Fruit fly (Drosophila melanogaster) whole organism, embryonic: ENCODE results near the gene DIP-alpha.

ENCODE experiments used
- Ada2b ChIP-seq: fragments of 200-800 bp; sonication (Bioruptor generic); IDR thresholded peaks from 2 replicates; pipeline ENCODE4 v1.3.6; 2022; ENCODE audit warnings: missing biosample characterization, missing genetic modification characterization
- Asciz ChIP-seq: fragments of 200-800 bp; sonication (Bioruptor generic); optimal IDR thresholded peaks from 2 replicates; lab custom pipeline; 2017; ENCODE audit warnings: missing biosample characterization, mild to moderate bottlenecking, missing genetic modification characterization, missing genetic modification reagents
- CG10209 ChIP-seq: fragments of 200-800 bp; sonication (Bioruptor generic); optimal IDR thresholded peaks from 3 replicates; lab custom pipeline; 2017; ENCODE audit warnings: missing biosample characterization, mild to moderate bottlenecking, missing genetic modification characterization, missing genetic modification reagents
- CG15269 ChIP-seq: fragments of 200-800 bp; sonication (Bioruptor generic); optimal IDR thresholded peaks from 2 replicates; lab custom pipeline; 2018; ENCODE audit warnings: missing biosample characterization, mild to moderate bottlenecking, missing genetic modification characterization, moderate library complexity
- CG17912 ChIP-seq: fragments of 200-800 bp; sonication (Bioruptor generic); optimal IDR thresholded peaks from 2 replicates; lab custom pipeline; 2018; ENCODE audit warnings: missing biosample characterization, mild to moderate bottlenecking, missing genetic modification characterization
- CG4424 ChIP-seq: fragments of 200-800 bp; sonication (Bioruptor generic); optimal IDR thresholded peaks from 3 replicates; lab custom pipeline; 2016; ENCODE audit warnings: missing biosample characterization, missing genetic modification characterization
- CG6272 ChIP-seq: fragments of 200-800 bp; sonication (Bioruptor generic); IDR thresholded peaks from 2 replicates; pipeline ENCODE4 v1.3.6; 2022; ENCODE audit warnings: missing biosample characterization, missing genetic modification characterization
- CG9797 ChIP-seq: fragments of 200-800 bp; sonication (Bioruptor generic); optimal IDR thresholded peaks from 3 replicates; lab custom pipeline; 2018; ENCODE audit warnings: missing biosample characterization, mild to moderate bottlenecking, missing genetic modification characterization
- Taf1 ChIP-seq: fragments of 200-800 bp; sonication (Bioruptor generic); IDR thresholded peaks from 2 replicates; pipeline ENCODE4 v1.3.6; 2022; ENCODE audit warnings: missing biosample characterization, missing genetic modification characterization
- crp ChIP-seq, 2 experiments: fragments of 200-800 bp; sonication (Bioruptor generic); optimal IDR thresholded peaks; 2 replicates in 1 of 2; 3 replicates in 1 of 2; lab custom pipeline; 2017; ENCODE audit warnings: missing biosample characterization in 2 of 2, missing genetic modification characterization in 2 of 2, mild to moderate bottlenecking in 1 of 2, moderate library complexity in 1 of 2
- ems ChIP-seq: fragments of 200-800 bp; sonication (Bioruptor generic); optimal IDR thresholded peaks from 3 replicates; lab custom pipeline; 2016; ENCODE audit warnings: missing biosample characterization, missing genetic modification characterization
- odd ChIP-seq: fragments of 200-800 bp; sonication (Bioruptor generic); optimal IDR thresholded peaks from 2 replicates; lab custom pipeline; 2017; ENCODE audit warnings: missing biosample characterization, mild to moderate bottlenecking, missing genetic modification characterization
- pan ChIP-seq, 4 experiments: fragments of >200 bp in 3 of 4; fragments of 200-800 bp in 1 of 4; sonication (Bioruptor generic) in 1 of 4; optimal IDR thresholded peaks in 3 of 4; IDR thresholded peaks in 1 of 4; 2 replicates each; pipeline versions ENCODE4 v1.3.6 to Lab custom; 2017 to 2022; ENCODE audit warnings: missing biosample characterization in 2 of 4, missing genetic modification characterization in 2 of 4, mixed read lengths in 1 of 4

DNA sequence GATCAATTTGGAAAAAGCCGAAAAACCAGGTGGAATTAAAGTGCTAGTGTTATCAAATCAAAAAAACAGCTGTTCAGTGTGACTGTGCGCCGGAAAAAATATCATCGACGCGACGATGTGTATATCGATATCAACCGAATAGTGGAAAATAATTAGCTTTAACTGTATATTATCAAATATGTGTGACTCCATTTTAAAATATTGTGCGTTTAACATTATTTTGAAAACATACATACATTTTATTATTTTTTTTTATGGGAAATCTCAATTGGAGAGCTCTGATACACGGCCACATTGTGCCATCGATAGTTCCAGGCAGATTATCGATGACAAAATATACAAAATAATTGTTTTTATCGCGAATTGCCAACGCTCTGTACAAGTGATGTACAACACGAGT is 86.1 kb downstream of the DIP-alpha start, which contains the start of the genes CG14270 and CG10803:
- no peak for TF ChIP-seq ems (GFP tag; lab: Kevin White, UChicago)
- TF ChIP-seq CG17912 (GFP tag; lab: Kevin White, UChicago), result no peak
- no peak for TF ChIP-seq CG10209
- TF ChIP-seq CG6272, result peak; percentile 24; the same call in 1 of the 2 replicates
- peak; percentile 44 to 89 for TF ChIP-seq crp (GFP tag; optimal IDR thresholded peaks at IDR 0.05; lab: Kevin White, UChicago)
- peak; percentile 71 for TF ChIP-seq CG9797 (GFP tag; lab: Kevin White, UChicago)
- TF ChIP-seq odd, result no peak
- no peak for TF ChIP-seq CG4424 (GFP tag; lab: Kevin White, UChicago)
- no peak for TF ChIP-seq Taf1 (GFP tag; lab: Robert Waterston, UW)
- TF ChIP-seq Asciz (GFP tag; lab: Kevin White, UChicago), result no peak
- no peak for TF ChIP-seq pan (optimal IDR thresholded peaks at IDR 0.05; lab: Kevin White, UChicago)
- TF ChIP-seq pan (GFP tag; optimal IDR thresholded peaks at IDR 0.05 in 1 of 2, IDR thresholded peaks at IDR 0.05 in 1 of 2), result no peak
- no peak for TF ChIP-seq Ada2b (GFP tag; lab: Robert Waterston, UW)
- no peak for TF ChIP-seq CG15269 (tag; lab: Kevin White, UChicago)
